Fruit fly (Drosophila melanogaster) whole organism, embryonic: ENCODE data around the gene CG4404.
A peak's percentile ranks its signal among the peaks of the same experiment; 100 is the strongest.

Source experiments
- Antp ChIP-seq: fragments of 200-800 bp; sonication (Bioruptor generic); optimal IDR thresholded peaks from 3 replicates; lab custom pipeline; 2016; ENCODE audit warnings: missing biosample characterization, missing genetic modification characterization
- BEAF-32 ChIP-seq: fragments of 200-800 bp; sonication (Bioruptor generic); optimal IDR thresholded peaks from 3 replicates; lab custom pipeline; 2017; ENCODE audit warnings: missing biosample characterization, missing genetic modification characterization, mild to moderate bottlenecking, moderate library complexity, missing genetic modification reagents
- Bgb ChIP-seq: fragments of 200-800 bp; sonication (Bioruptor generic); IDR thresholded peaks from 2 replicates; pipeline ENCODE4 v1.3.6; 2022; ENCODE audit warnings: missing biosample characterization, missing genetic modification characterization; ENCODE audit not compliant: partially characterized antibody
- CG10267 ChIP-seq: fragments of 200-800 bp; sonication (Bioruptor generic); optimal IDR thresholded peaks from 2 replicates; lab custom pipeline; 2018; ENCODE audit warnings: missing biosample characterization, mild to moderate bottlenecking, missing genetic modification characterization, moderate library complexity
- CG13287 ChIP-seq: fragments of 200-800 bp; sonication (Bioruptor generic); IDR thresholded peaks from 2 replicates; pipeline ENCODE4 v1.3.6; 2022; ENCODE audit warnings: missing biosample characterization, missing genetic modification characterization; ENCODE audit not compliant: partially characterized antibody
- CG14860 ChIP-seq: fragments of 200-800 bp; sonication (Bioruptor generic); IDR thresholded peaks from 3 replicates; pipeline ENCODE4 v1.3.6; 2022; ENCODE audit warnings: missing biosample characterization, missing genetic modification characterization; ENCODE audit not compliant: partially characterized antibody
- CG1603 ChIP-seq: fragments of 200-800 bp; sonication (Bioruptor generic); optimal IDR thresholded peaks from 2 replicates; lab custom pipeline; 2019; ENCODE audit warnings: missing biosample characterization, mild to moderate bottlenecking, missing genetic modification characterization, moderate library complexity
- CG17186 ChIP-seq: fragments of 200-800 bp; sonication (Bioruptor generic); optimal IDR thresholded peaks from 3 replicates; lab custom pipeline; 2017; ENCODE audit warnings: missing biosample characterization, missing genetic modification reagents, missing genetic modification characterization
- CG17802 ChIP-seq: fragments of 200-800 bp; sonication (Bioruptor generic); optimal IDR thresholded peaks from 2 replicates; lab custom pipeline; 2018; ENCODE audit warnings: missing biosample characterization, mild to moderate bottlenecking, missing genetic modification characterization, moderate library complexity
- CG30020 ChIP-seq: fragments of 200-800 bp; optimal IDR thresholded peaks from 2 replicates; lab custom pipeline; 2019; ENCODE audit warnings: missing biosample characterization, mild to moderate bottlenecking, missing genetic modification characterization, moderate library complexity
- CG7963 ChIP-seq: fragments of 200-800 bp; sonication (Bioruptor generic); IDR thresholded peaks from 3 replicates; pipeline ENCODE4 v1.3.6; 2022; ENCODE audit warnings: missing biosample characterization, missing genetic modification characterization; ENCODE audit not compliant: partially characterized antibody
- CG8290 ChIP-seq, 3 experiments: fragments of 200-800 bp; sonication (Bioruptor generic); optimal IDR thresholded peaks; 2 replicates each; lab custom pipeline; 2016 to 2019; ENCODE audit warnings: missing biosample characterization in 3 of 3, missing genetic modification characterization in 3 of 3, mild to moderate bottlenecking in 2 of 3, moderate library complexity in 1 of 3
- Dll ChIP-seq: fragments of 200-800 bp; sonication (Bioruptor generic); IDR thresholded peaks from 4 replicates; pipeline ENCODE4 v1.3.6; 2022; ENCODE audit warnings: missing biosample characterization, missing genetic modification characterization; ENCODE audit not compliant: partially characterized antibody
- Dp ChIP-seq: fragments of 200-800 bp; sonication (Bioruptor generic); optimal IDR thresholded peaks from 2 replicates; lab custom pipeline; 2018; ENCODE audit warnings: missing biosample characterization, mild to moderate bottlenecking, missing genetic modification characterization, moderate library complexity
- Dref ChIP-seq: fragments of 200-800 bp; sonication (Bioruptor generic); IDR thresholded peaks from 2 replicates; pipeline ENCODE4 v1.3.6; 2022; ENCODE audit warnings: missing biosample characterization, missing genetic modification characterization
- H15 ChIP-seq: fragments of 200-800 bp; sonication (Bioruptor generic); IDR thresholded peaks from 3 replicates; pipeline ENCODE4 v1.3.6; 2022; ENCODE audit warnings: missing biosample characterization, missing genetic modification characterization
- Hmr ChIP-seq: fragments of 200-800 bp; sonication (Bioruptor generic); optimal IDR thresholded peaks from 3 replicates; lab custom pipeline; 2017; ENCODE audit warnings: mild to moderate bottlenecking, missing biosample characterization, missing genetic modification reagents, missing genetic modification characterization
- MBD-R2 ChIP-seq: fragments of 200-800 bp; sonication (Bioruptor generic); IDR thresholded peaks from 2 replicates; pipeline ENCODE4 v1.3.6; 2022; ENCODE audit warnings: missing biosample characterization, missing genetic modification characterization
- MESR4 ChIP-seq: fragments of 200-800 bp; sonication (Bioruptor generic); optimal IDR thresholded peaks from 2 replicates; lab custom pipeline; 2018; ENCODE audit warnings: missing biosample characterization, mild to moderate bottlenecking, missing genetic modification characterization, moderate library complexity
- Opbp ChIP-seq: fragments of 200-800 bp; sonication (Bioruptor generic); IDR thresholded peaks from 3 replicates; pipeline ENCODE4 v1.3.6; 2022; ENCODE audit warnings: missing biosample characterization, missing genetic modification characterization; ENCODE audit not compliant: partially characterized antibody
- Pdp1 ChIP-seq, 2 experiments: fragments of 200-800 bp; sonication (Bioruptor generic); optimal IDR thresholded peaks; 3 replicates each; lab custom pipeline; 2016; ENCODE audit warnings: missing biosample characterization in 2 of 2, missing genetic modification characterization in 2 of 2, mild to moderate bottlenecking in 1 of 2, moderate library complexity in 1 of 2
- Scr ChIP-seq: fragments of 200-800 bp; sonication (Bioruptor generic); IDR thresholded peaks from 2 replicates; pipeline ENCODE4 v1.3.6; 2022; ENCODE audit warnings: missing biosample characterization, missing genetic modification characterization; ENCODE audit not compliant: partially characterized antibody
- Sry-β ChIP-seq: fragments of 200-800 bp; sonication (Bioruptor generic); optimal IDR thresholded peaks from 2 replicates; lab custom pipeline; 2018; ENCODE audit warnings: missing biosample characterization, mild to moderate bottlenecking, missing genetic modification characterization, moderate library complexity
- Sry-δ ChIP-seq: fragments of 200-800 bp; sonication (Bioruptor generic); optimal IDR thresholded peaks from 2 replicates; lab custom pipeline; 2016; ENCODE audit warnings: missing biosample characterization, missing genetic modification characterization
- TFAM ChIP-seq: fragments of 200-800 bp; sonication (Bioruptor generic); optimal IDR thresholded peaks from 2 replicates; lab custom pipeline; 2017; ENCODE audit warnings: missing biosample characterization, missing genetic modification characterization, inconsistent platforms
- amos ChIP-seq: fragments of 200-800 bp; sonication (Bioruptor generic); IDR thresholded peaks from 2 replicates; pipeline ENCODE4 v1.3.6; 2022; ENCODE audit warnings: missing biosample characterization, missing genetic modification characterization; ENCODE audit not compliant: partially characterized antibody
- ato ChIP-seq: fragments of 200-800 bp; sonication (Bioruptor generic); IDR thresholded peaks from 2 replicates; pipeline ENCODE4 v1.3.6; 2022; ENCODE audit warnings: missing biosample characterization, missing genetic modification characterization; ENCODE audit not compliant: partially characterized antibody
- bbx ChIP-seq: fragments of 200-800 bp; sonication (Bioruptor generic); IDR thresholded peaks from 2 replicates; pipeline ENCODE4 v1.3.6; 2022; ENCODE audit warnings: missing biosample characterization, missing genetic modification characterization; ENCODE audit not compliant: partially characterized antibody
- ci ChIP-seq: fragments of 200-800 bp; sonication (Bioruptor generic); IDR thresholded peaks from 3 replicates; pipeline ENCODE4 v1.3.6; 2022; ENCODE audit warnings: missing biosample characterization, missing genetic modification characterization
- crp ChIP-seq, 2 experiments: fragments of 200-800 bp; sonication (Bioruptor generic); optimal IDR thresholded peaks; 2 replicates in 1 of 2; 3 replicates in 1 of 2; lab custom pipeline; 2017; ENCODE audit warnings: missing biosample characterization in 2 of 2, missing genetic modification characterization in 2 of 2, mild to moderate bottlenecking in 1 of 2, moderate library complexity in 1 of 2
- hbn ChIP-seq: fragments of 200-800 bp; sonication (Bioruptor generic); IDR thresholded peaks from 2 replicates; pipeline ENCODE4 v1.3.6; 2022; ENCODE audit warnings: missing biosample characterization, missing genetic modification characterization; ENCODE audit not compliant: partially characterized antibody
- knrl ChIP-seq: fragments of 200-800 bp; sonication (Bioruptor generic); IDR thresholded peaks from 3 replicates; pipeline ENCODE4 v1.3.6; 2022; ENCODE audit warnings: missing biosample characterization, missing genetic modification characterization; ENCODE audit not compliant: partially characterized antibody
- nerfin-2 ChIP-seq: fragments of 200-800 bp; sonication (Bioruptor generic); IDR thresholded peaks from 2 replicates; pipeline ENCODE4 v1.3.6; 2022; ENCODE audit warnings: missing biosample characterization, missing genetic modification characterization; ENCODE audit not compliant: partially characterized antibody
- pzg ChIP-seq: fragments of 200-800 bp; sonication (Bioruptor generic); optimal IDR thresholded peaks from 3 replicates; lab custom pipeline; 2018; ENCODE audit warnings: missing biosample characterization, mild to moderate bottlenecking, missing genetic modification characterization, moderate library complexity
- row ChIP-seq: fragments of 200-800 bp; sonication (Bioruptor generic); IDR thresholded peaks from 3 replicates; pipeline ENCODE4 v1.3.6; 2022; ENCODE audit warnings: missing biosample characterization, missing genetic modification characterization
- sens ChIP-seq: fragments of 200-800 bp; sonication (Bioruptor generic); peaks from one replicate; lab custom pipeline; 2016; ENCODE audit warnings: missing biosample characterization, missing genetic modification characterization
- seq ChIP-seq: fragments of 200-800 bp; sonication (Bioruptor generic); IDR thresholded peaks from 2 replicates; pipeline ENCODE4 v1.3.6; 2022; ENCODE audit warnings: missing biosample characterization, missing genetic modification characterization
- stwl ChIP-seq: fragments of 200-800 bp; sonication (Bioruptor generic); optimal IDR thresholded peaks from 3 replicates; lab custom pipeline; 2018; ENCODE audit warnings: missing biosample characterization, mild to moderate bottlenecking, missing genetic modification characterization, moderate library complexity
- vnd ChIP-seq: fragments of 200-800 bp; sonication (Bioruptor generic); IDR thresholded peaks from 3 replicates; pipeline ENCODE4 v1.3.6; 2022; ENCODE audit warnings: missing biosample characterization, missing genetic modification characterization; ENCODE audit not compliant: partially characterized antibody

The CG4404 gene

dm6 chrX:12906914-12907313, 1.1 kb upstream of the CG4404 start, which contains the start of gene mRpL49:
TSS of gene mRpL49 (plus strand) at chrX:12907105.
- TF ChIP-seq CG7963 (GFP tag; lab: Robert Waterston, UW) (0 out of 3 replicates have a peak, but pooled peaks have one; percentile 6), Scr (0 out of 2 replicates have a peak, but pooled peaks have one; percentile 27), Dll (peak; percentile 21; the same call in 1 of the 4 replicates), stwl (tag; lab: Kevin White, UChicago) (peak; percentile 15), Hmr (GFP tag; lab: Kevin White, UChicago) (no peak), CG8290 (GFP tag; optimal IDR thresholded peaks at IDR 0.05; lab: Kevin White, UChicago) (no peak), CG8290 (tag; optimal IDR thresholded peaks at IDR 0.05; lab: Kevin White, UChicago) (peak in 1 of 2 experiments; percentile 23), Pdp1 (GFP tag; optimal IDR thresholded peaks at IDR 0.05; lab: Kevin White, UChicago) (peak in 1 of 2 experiments; percentile 63), Dp (GFP tag; lab: Kevin White, UChicago) (peak; percentile 35), CG14860 (GFP tag; lab: Robert Waterston, UW) (peak; percentile 47; the same call in 1 of the 3 replicates), knrl (0 out of 3 replicates have a peak, but pooled peaks have one; percentile 33), MBD-R2 (peak; percentile 53; the same call in 1 of the 2 replicates), Sry-β (GFP tag; lab: Kevin White, UChicago) (peak; percentile 84), crp (GFP tag; optimal IDR thresholded peaks at IDR 0.05; lab: Kevin White, UChicago) (peak in 1 of 2 experiments; percentile 53), bbx (GFP tag; lab: Robert Waterston, UW) (peak; percentile 59), Opbp (GFP tag; lab: Robert Waterston, UW) (peak; percentile 23; the same call in 1 of the 3 replicates), row (peak; percentile 46; the same call in 2 of the 3 replicates), CG17186 (GFP tag; lab: Kevin White, UChicago) (no peak), MESR4 (GFP tag; lab: Kevin White, UChicago) (peak; percentile 41), ci (GFP tag; lab: Robert Waterston, UW) (no peak), H15 (GFP tag; lab: Robert Waterston, UW) (no peak), Antp (no peak), Bgb (peak; percentile 47; the same call in 1 of the 2 replicates), pzg (GFP tag; lab: Kevin White, UChicago) (peak; percentile 34), BEAF-32 (peak; percentile 48), nerfin-2 (GFP tag; lab: Robert Waterston, UW) (0 out of 2 replicates have a peak, but pooled peaks have one; percentile 43), TFAM (GFP tag; lab: Kevin White, UChicago) (no peak), hbn (GFP tag; lab: Robert Waterston, UW) (0 out of 2 replicates have a peak, but pooled peaks have one; percentile 24), CG30020 (tag; lab: Kevin White, UChicago) (peak; percentile 16), ato (GFP tag; lab: Robert Waterston, UW) (0 out of 2 replicates have a peak, but pooled peaks have one; percentile 13), seq (GFP tag; lab: Robert Waterston, UW) (no peak), Dref (peak; percentile 71), CG17802 (no peak), CG13287 (GFP tag; lab: Robert Waterston, UW) (peak; percentile 50), Sry-δ (GFP tag; lab: Kevin White, UChicago) (peak; percentile 37), CG10267 (tag; lab: Kevin White, UChicago) (peak; percentile 17), sens (GFP tag; lab: Kevin White, UChicago) (peak; percentile 54), CG1603 (tag; lab: Kevin White, UChicago) (peak; percentile 1), vnd (GFP tag; lab: Robert Waterston, UW) (0 out of 3 replicates have a peak, but pooled peaks have one; percentile 28), amos (GFP tag; lab: Robert Waterston, UW) (peak; percentile 39; the same call in 1 of the 2 replicates)
